Worm (Caenorhabditis elegans): ENCODE results near the gene C16B8.3.

Gene C16B8.3

ce11 chrX:3979146-3979545 lies 10.7 kb upstream of the C16B8.3 start:
- no peak for TF ChIP-seq unc-62 (GFP tag; optimal IDR thresholded peaks at IDR 0.05)

- no peak for TF ChIP-seq unc-62 (GFP tag; optimal IDR thresholded peaks at IDR 0.05)
Observed at ce11 chrX:3977271-3977670, 8.8 kb upstream of the C16B8.3 start.

- no peak for TF ChIP-seq unc-62 (GFP tag; optimal IDR thresholded peaks at IDR 0.05)
Observed at ce11 chrX:3976755-3977154, 8.3 kb upstream of the C16B8.3 start.

ce11 chrX:3974160-3974559 lies 5.7 kb upstream of the C16B8.3 start:
- TF ChIP-seq unc-62 (GFP tag; optimal IDR thresholded peaks at IDR 0.05), result no peak

- no peak for TF ChIP-seq unc-62 (GFP tag; optimal IDR thresholded peaks at IDR 0.05)
Observed at ce11 chrX:3973534-3973933, 5.1 kb upstream of the C16B8.3 start, which contains the start of gene C16B8.4. Gene C16B8.4, minus strand, starts transcription at chrX:3973634.

DNA sequence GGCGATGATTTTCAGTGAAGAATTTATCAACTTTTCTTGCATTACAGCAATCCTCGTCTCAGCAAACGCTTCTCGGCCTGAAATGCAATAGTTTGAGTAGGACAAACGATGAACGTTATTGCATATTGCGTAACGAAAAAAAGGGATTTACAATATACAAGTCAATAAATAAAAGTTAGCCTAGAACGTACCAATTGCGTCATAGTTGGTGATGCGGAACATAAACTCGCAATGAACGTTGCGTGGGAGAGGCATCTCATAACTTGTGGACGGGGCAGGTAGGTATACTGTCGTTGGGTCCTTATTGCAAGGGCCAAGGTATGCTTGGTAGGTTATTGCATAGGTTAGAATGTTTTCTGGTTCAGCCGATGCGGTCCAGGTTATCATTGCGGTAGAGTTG lies 2.4 kb upstream of the C16B8.3 start:
- no peak for TF ChIP-seq unc-62 (GFP tag; optimal IDR thresholded peaks at IDR 0.05)

DNA sequence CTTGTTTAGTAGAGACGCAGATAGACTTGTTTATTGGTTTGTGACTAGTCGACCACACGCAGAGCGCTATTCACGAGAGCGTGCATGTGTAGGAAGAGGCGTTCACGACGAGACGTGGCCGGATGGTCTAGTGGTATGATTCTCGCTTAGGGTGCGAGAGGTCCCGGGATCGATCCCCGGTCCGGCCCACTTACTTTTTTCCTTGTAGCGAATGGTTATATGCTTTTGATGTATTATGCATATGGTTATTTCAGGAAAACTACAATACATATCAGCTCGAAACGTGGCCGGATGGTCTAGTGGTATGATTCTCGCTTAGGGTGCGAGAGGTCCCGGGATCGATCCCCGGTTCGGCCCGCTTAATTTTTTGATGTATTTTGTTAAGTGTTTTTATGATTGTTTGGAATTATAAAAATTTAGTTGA lies 1.6 kb upstream of the C16B8.3 start:
- no peak for TF ChIP-seq unc-62 (GFP tag; optimal IDR thresholded peaks at IDR 0.05)

- no peak for TF ChIP-seq unc-62 (GFP tag; optimal IDR thresholded peaks at IDR 0.05)
Observed at ce11 chrX:3969353-3969752, 919 bp upstream of the C16B8.3 start.

- TF ChIP-seq unc-62 (GFP tag; optimal IDR thresholded peaks at IDR 0.05), result no peak
Observed at ce11 chrX:3966332-3966731, 2.1 kb downstream of the C16B8.3 start, which contains the start of gene C16B8.2. Gene C16B8.2, minus strand, starts transcription at chrX:3966432.

- no peak for TF ChIP-seq unc-62 (GFP tag; optimal IDR thresholded peaks at IDR 0.05)
Observed at ce11 chrX:3960345-3960744, 8.1 kb downstream of the C16B8.3 start.

ce11 chrX:3959221-3959620 lies 9.2 kb downstream of the C16B8.3 start:
- no peak for TF ChIP-seq unc-62 (GFP tag; optimal IDR thresholded peaks at IDR 0.05)

ce11 chrX:3958252-3958651 lies 10.2 kb downstream of the C16B8.3 start, which contains the start of gene lin-18:
Gene lin-18, plus strand, starts transcription at chrX:3958552.
- TF ChIP-seq unc-62 (GFP tag; optimal IDR thresholded peaks at IDR 0.05), result no peak

DNA sequence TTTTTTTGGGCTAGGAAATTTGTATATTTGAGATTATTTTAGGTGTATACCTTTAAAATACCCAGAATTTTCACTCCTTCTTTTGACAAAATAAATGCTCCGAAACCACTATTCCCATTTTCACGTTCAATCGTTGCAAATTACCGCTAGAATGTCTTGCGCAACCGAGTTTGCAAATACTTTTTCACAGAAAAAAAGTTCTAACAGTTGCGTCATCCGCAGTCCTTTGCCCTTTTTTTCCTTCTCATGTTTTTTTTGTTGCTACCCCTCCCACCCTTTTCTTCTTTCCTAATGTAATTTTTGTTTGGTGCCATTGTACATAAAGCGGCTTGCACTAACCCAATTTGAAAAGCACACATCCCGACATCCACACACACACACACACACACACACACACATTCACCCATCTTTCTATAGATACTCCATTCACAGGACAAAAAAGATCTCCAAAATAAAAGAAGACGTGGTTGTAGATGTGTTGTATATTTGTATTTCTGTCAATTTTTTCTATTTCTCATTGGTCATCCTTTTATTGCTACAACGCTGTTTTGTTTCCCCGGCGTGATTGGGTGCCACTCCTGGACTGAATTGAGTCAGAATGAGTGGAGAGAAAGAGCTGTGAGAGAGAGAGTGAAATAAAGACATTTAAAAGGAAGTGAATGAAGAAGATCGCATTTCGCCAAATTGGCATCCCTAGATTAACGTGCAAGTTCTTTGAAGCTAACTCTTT lies 10.8 kb downstream of the C16B8.3 start:
- TF ChIP-seq unc-62 (GFP tag; optimal IDR thresholded peaks at IDR 0.05), result no peak

ce11 chrX:3952737-3953136 lies 15.7 kb downstream of the C16B8.3 start:
- TF ChIP-seq unc-62 (GFP tag; optimal IDR thresholded peaks at IDR 0.05), result no peak

DNA sequence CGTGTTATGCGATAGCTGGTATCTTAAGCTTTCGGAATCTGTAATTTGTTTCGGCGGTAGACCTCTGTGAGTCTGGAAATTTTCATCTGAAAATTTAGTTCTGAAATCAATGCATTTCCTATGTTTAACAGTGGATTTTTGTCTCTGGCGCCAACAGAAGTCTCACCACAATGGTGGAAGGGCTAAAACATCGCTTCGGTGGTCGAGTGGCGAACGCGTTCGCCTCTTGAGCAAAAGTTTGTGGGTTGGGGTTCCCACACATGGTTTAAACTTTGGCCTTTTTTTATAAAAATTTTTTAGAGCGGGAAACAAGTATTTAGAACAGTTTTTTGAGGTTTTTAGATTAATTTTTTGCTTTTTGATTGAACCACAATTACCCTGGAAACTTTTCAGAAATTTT lies 18.7 kb downstream of the C16B8.3 start:
- TF ChIP-seq unc-62 (GFP tag; optimal IDR thresholded peaks at IDR 0.05), result no peak

DNA sequence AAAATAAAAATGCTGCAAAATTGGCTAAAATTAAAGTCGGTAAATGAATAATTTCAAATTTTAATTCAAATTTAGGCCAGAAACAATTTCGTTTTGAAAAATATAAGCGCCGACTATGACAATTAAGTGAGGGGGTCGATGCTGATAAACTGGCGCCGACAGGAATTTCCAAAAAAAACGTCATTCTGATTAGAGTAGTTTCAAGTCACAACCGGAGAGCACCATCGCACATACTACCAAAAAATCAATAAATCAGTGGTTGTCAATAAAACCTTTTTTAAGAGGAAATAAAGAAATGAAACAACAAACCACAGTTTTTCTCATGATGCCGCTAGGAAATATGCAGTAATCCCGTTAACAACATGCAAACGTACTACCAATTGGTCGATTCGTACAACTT lies 19.4 kb downstream of the C16B8.3 start:
- no peak for TF ChIP-seq unc-62 (GFP tag; optimal IDR thresholded peaks at IDR 0.05)

- no peak for TF ChIP-seq unc-62 (GFP tag; optimal IDR thresholded peaks at IDR 0.05)
Observed at ce11 chrX:3945681-3946080, 22.8 kb downstream of the C16B8.3 start.
